Worm (Caenorhabditis elegans) whole organism, mixed stage, embryonic: Measurements from ENCODE around the gene F26G1.11.

Experiments
- M03D4.4 ChIP-seq: sonication (generic microtip); optimal IDR thresholded peaks from 2 replicates; lab custom pipeline; 2017; ENCODE audit warnings: mild to moderate bottlenecking, missing genetic modification characterization, missing compliant biosample characterization
- bed-3 ChIP-seq: fragments of 200-800 bp; sonication (Bioruptor generic); optimal IDR thresholded peaks from 3 replicates; lab custom pipeline; 2018; ENCODE audit warnings: mild to moderate bottlenecking, missing genetic modification characterization, moderate library complexity, missing compliant biosample characterization
- blmp-1 ChIP-seq: fragments of 150-350 bp; optimal IDR thresholded peaks from 2 replicates; lab custom pipeline; 2014; ENCODE audit warnings: missing biosample characterization, missing genetic modification characterization
- ceh-39 ChIP-seq: fragments of 150-350 bp; optimal IDR thresholded peaks from 2 replicates; lab custom pipeline; 2014; ENCODE audit warnings: missing biosample characterization, missing genetic modification characterization
- ceh-43 ChIP-seq: fragments of 200-800 bp; sonication (Bioruptor generic); optimal IDR thresholded peaks from 2 replicates; lab custom pipeline; 2018; ENCODE audit warnings: mild to moderate bottlenecking, missing genetic modification characterization, moderate library complexity, missing compliant biosample characterization
- ceh-83 ChIP-seq: fragments of 200-800 bp; sonication (Bioruptor generic); optimal IDR thresholded peaks from 2 replicates; lab custom pipeline; 2018; ENCODE audit warnings: mild to moderate bottlenecking, missing genetic modification characterization, missing compliant biosample characterization
- ces-1 ChIP-seq: fragments of 150-350 bp; optimal IDR thresholded peaks from 2 replicates; lab custom pipeline; 2014; ENCODE audit warnings: missing biosample characterization, missing genetic modification reagents, missing genetic modification characterization
- cnd-1 ChIP-seq: fragments of 200-800 bp; sonication (Bioruptor generic); optimal IDR thresholded peaks from 2 replicates; lab custom pipeline; 2018; ENCODE audit warnings: mild to moderate bottlenecking, missing genetic modification characterization, missing compliant biosample characterization
- drap-1 ChIP-seq: fragments of 200-800 bp; sonication (Bioruptor generic); optimal IDR thresholded peaks from 3 replicates; lab custom pipeline; 2018; ENCODE audit warnings: mild to moderate bottlenecking, missing genetic modification characterization, missing compliant biosample characterization
- elt-1 ChIP-seq: sonication (generic microtip); optimal IDR thresholded peaks from 2 replicates; lab custom pipeline; 2017; ENCODE audit warnings: missing genetic modification characterization, mild to moderate bottlenecking, missing compliant biosample characterization, antibody characterized with exemption, moderate library complexity, borderline replicate concordance; ENCODE audit not compliant: insufficient read depth
- flh-1 ChIP-seq: fragments of 200-800 bp; sonication (Bioruptor generic); optimal IDR thresholded peaks from 2 replicates; lab custom pipeline; 2018; ENCODE audit warnings: mild to moderate bottlenecking, missing genetic modification characterization, moderate library complexity, missing compliant biosample characterization
- ham-2 ChIP-seq: fragments of 200-800 bp; sonication (Bioruptor generic); optimal IDR thresholded peaks from 2 replicates; lab custom pipeline; 2018; ENCODE audit warnings: mild to moderate bottlenecking, missing genetic modification characterization, missing compliant biosample characterization
- hlh-1 ChIP-seq: fragments of 150-350 bp; optimal IDR thresholded peaks from 2 replicates; lab custom pipeline; 2014; ENCODE audit warnings: missing biosample characterization, missing genetic modification reagents, missing genetic modification characterization
- lin-13 ChIP-seq: fragments of 150-350 bp; optimal IDR thresholded peaks from 2 replicates; lab custom pipeline; 2014; ENCODE audit warnings: missing biosample characterization, missing genetic modification characterization
- lin-32 ChIP-seq: fragments of 200-800 bp; sonication (Bioruptor generic); optimal IDR thresholded peaks from 2 replicates; lab custom pipeline; 2018; ENCODE audit warnings: mild to moderate bottlenecking, missing genetic modification characterization, missing compliant biosample characterization
- lsy-2 ChIP-seq: fragments of 150-350 bp; optimal IDR thresholded peaks from 2 replicates; lab custom pipeline; 2014; ENCODE audit warnings: missing biosample characterization, missing genetic modification characterization
- mab-5 ChIP-seq: fragments of 150-350 bp; optimal IDR thresholded peaks from 2 replicates; lab custom pipeline; 2014; ENCODE audit warnings: missing biosample characterization, missing genetic modification characterization
- mep-1 ChIP-seq: fragments of 150-350 bp; optimal IDR thresholded peaks from 2 replicates; lab custom pipeline; 2017; ENCODE audit warnings: missing biosample characterization, missing genetic modification reagents, missing genetic modification characterization, inconsistent platforms
- mls-2 ChIP-seq: sonication (generic microtip); optimal IDR thresholded peaks from 2 replicates; lab custom pipeline; 2016; ENCODE audit warnings: mild to moderate bottlenecking, missing genetic modification characterization, moderate library complexity, missing compliant biosample characterization
- nhr-12 ChIP-seq: fragments of 150-350 bp; optimal IDR thresholded peaks from 2 replicates; lab custom pipeline; 2014; ENCODE audit warnings: missing biosample characterization, missing genetic modification characterization
- nhr-2 ChIP-seq: fragments of 150-350 bp; optimal IDR thresholded peaks from 2 replicates; lab custom pipeline; 2014; ENCODE audit warnings: missing biosample characterization, missing genetic modification characterization
- nhr-28 ChIP-seq: fragments of 150-350 bp; optimal IDR thresholded peaks from 2 replicates; lab custom pipeline; 2014; ENCODE audit warnings: missing biosample characterization, missing genetic modification characterization
- nhr-76 ChIP-seq: sonication (generic microtip); optimal IDR thresholded peaks from 2 replicates; lab custom pipeline; 2017; ENCODE audit warnings: missing biosample characterization, missing genetic modification characterization
- pha-4 ChIP-seq: fragments of 150-350 bp; optimal IDR thresholded peaks from 2 replicates; lab custom pipeline; 2018; ENCODE audit warnings: missing biosample characterization, missing genetic modification reagents, missing genetic modification characterization
- snpc-4 ChIP-seq: fragments of 150-350 bp; optimal IDR thresholded peaks from 2 replicates; lab custom pipeline; 2014; ENCODE audit warnings: missing biosample characterization, missing genetic modification characterization
- sptf-1 ChIP-seq: sonication (generic microtip); optimal IDR thresholded peaks from 2 replicates; lab custom pipeline; 2017; ENCODE audit warnings: mild to moderate bottlenecking, missing genetic modification characterization, moderate library complexity, missing compliant biosample characterization
- tbx-8 ChIP-seq: fragments of 200-800 bp; sonication (Bioruptor generic); optimal IDR thresholded peaks from 2 replicates; lab custom pipeline; 2018; ENCODE audit warnings: mild to moderate bottlenecking, missing genetic modification characterization, moderate library complexity, missing compliant biosample characterization
- unc-120 ChIP-seq: sonication (generic microtip); optimal IDR thresholded peaks from 2 replicates; lab custom pipeline; 2017; ENCODE audit warnings: missing genetic modification characterization, missing compliant biosample characterization; ENCODE audit not compliant: poor library complexity, severe bottlenecking
- unc-39 ChIP-seq: fragments of 150-350 bp; optimal IDR thresholded peaks from 2 replicates; lab custom pipeline; 2014; ENCODE audit warnings: missing biosample characterization, missing genetic modification characterization
- unc-62 ChIP-seq: fragments of 150-350 bp; optimal IDR thresholded peaks from 2 replicates; lab custom pipeline; 2014; ENCODE audit warnings: missing biosample characterization, missing genetic modification reagents, missing genetic modification characterization
- zip-8 ChIP-seq: fragments of 150-350 bp; optimal IDR thresholded peaks from 2 replicates; lab custom pipeline; 2014; ENCODE audit warnings: missing biosample characterization, missing genetic modification characterization
- ztf-11 ChIP-seq: fragments of 150-350 bp; optimal IDR thresholded peaks from 2 replicates; lab custom pipeline; 2014; ENCODE audit warnings: missing biosample characterization, missing genetic modification characterization

F26G1.11 gene

ce11 chrII:4755654-4756053 lies 21.3 kb upstream of the F26G1.11 start:
- TF ChIP-seq pha-4 (no peak), drap-1 (GFP tag; lab: Kevin White, UChicago) (no peak), ces-1 (GFP tag; lab: Kevin White, UChicago) (no peak), mab-5 (tag; lab: Kevin White, UChicago) (no peak), mep-1 (no peak), lin-32 (no peak), blmp-1 (tag; lab: Kevin White, UChicago) (no peak), hlh-1 (tag; lab: Kevin White, UChicago) (no peak), flh-1 (GFP tag; lab: Kevin White, UChicago) (no peak), ceh-43 (no peak), unc-39 (tag; lab: Kevin White, UChicago) (no peak), ztf-11 (tag; lab: Kevin White, UChicago) (no peak), snpc-4 (tag; lab: Kevin White, UChicago) (no peak), bed-3 (no peak), sptf-1 (no peak), nhr-12 (tag; lab: Kevin White, UChicago) (no peak), nhr-2 (tag; lab: Kevin White, UChicago) (no peak), zip-8 (tag; lab: Kevin White, UChicago) (no peak)
- TF ChIP-seq, all 35 proteins: peak for 0

- TF ChIP-seq lin-13 (tag; lab: Kevin White, UChicago) = no peak
- no peak for TF ChIP-seq mep-1
- no peak for TF ChIP-seq ceh-39 (tag; lab: Kevin White, UChicago)
- TF ChIP-seq nhr-76 = no peak
- TF ChIP-seq sptf-1 = no peak
- no peak for TF ChIP-seq ztf-11 (tag; lab: Kevin White, UChicago)
- TF ChIP-seq blmp-1 (tag; lab: Kevin White, UChicago) = no peak
- no peak for TF ChIP-seq tbx-8 (GFP tag; lab: Kevin White, UChicago)
- TF ChIP-seq ceh-83 (GFP tag; lab: Kevin White, UChicago) = no peak
- TF ChIP-seq mls-2 = no peak
- no peak for TF ChIP-seq unc-120
- TF ChIP-seq hlh-1 (tag; lab: Kevin White, UChicago) = no peak
- no peak for TF ChIP-seq drap-1 (GFP tag; lab: Kevin White, UChicago)
- no peak for TF ChIP-seq lsy-2 (tag; lab: Kevin White, UChicago)
- TF ChIP-seq mab-5 (tag; lab: Kevin White, UChicago) = no peak
- TF ChIP-seq flh-1 (GFP tag; lab: Kevin White, UChicago) = no peak
- TF ChIP-seq lin-32 = no peak
- no peak for TF ChIP-seq nhr-28 (tag; lab: Kevin White, UChicago)
- no peak for TF ChIP-seq ham-2 (GFP tag; lab: Kevin White, UChicago)
Measured at ce11 chrII:4756751-4757150, 20.2 kb upstream of the F26G1.11 start, which contains the start of gene C27D9.2. Gene C27D9.2 (minus strand): TSS chrII:4756851.

- TF ChIP-seq lsy-2 (tag; lab: Kevin White, UChicago) = no peak
- no peak for TF ChIP-seq unc-62 (GFP tag; lab: Kevin White, UChicago)
- TF ChIP-seq nhr-12 (tag; lab: Kevin White, UChicago) = no peak
- no peak for TF ChIP-seq cnd-1
- no peak for TF ChIP-seq pha-4
- TF ChIP-seq flh-1 (GFP tag; lab: Kevin White, UChicago) = no peak
- no peak for TF ChIP-seq ceh-83 (GFP tag; lab: Kevin White, UChicago)
- no peak for TF ChIP-seq nhr-76
Measured at ce11 chrII:4758462-4758861, 18.5 kb upstream of the F26G1.11 start, which contains the start of gene F26G1.3. Gene F26G1.3 (plus strand): TSS chrII:4758762.

- TF ChIP-seq nhr-2 (tag; lab: Kevin White, UChicago) (no peak), ceh-83 (GFP tag; lab: Kevin White, UChicago) (no peak), unc-62 (GFP tag; lab: Kevin White, UChicago) (no peak), snpc-4 (tag; lab: Kevin White, UChicago) (no peak), lsy-2 (tag; lab: Kevin White, UChicago) (no peak), sptf-1 (no peak), M03D4.4 (no peak), lin-13 (tag; lab: Kevin White, UChicago) (no peak), mep-1 (no peak)
- TF ChIP-seq, all 35 proteins: peak for 0
Measured at ce11 chrII:4759835-4760234, 17.1 kb upstream of the F26G1.11 start.

ce11 chrII:4761020-4761419 lies 15.9 kb upstream of the F26G1.11 start:
- TF ChIP-seq lsy-2 (tag; lab: Kevin White, UChicago) (no peak), unc-39 (tag; lab: Kevin White, UChicago) (no peak), zip-8 (tag; lab: Kevin White, UChicago) (no peak), hlh-1 (tag; lab: Kevin White, UChicago) (no peak), elt-1 (tag; lab: Kevin White, UChicago) (no peak), drap-1 (GFP tag; lab: Kevin White, UChicago) (no peak), cnd-1 (no peak), lin-13 (tag; lab: Kevin White, UChicago) (no peak), ceh-43 (no peak)
- TF ChIP-seq, all 35 proteins: peak for 0
